Fruit fly (Drosophila melanogaster) whole organism, embryonic: ENCODE measurements around the gene mop.

Experiments used
- CG11085 ChIP-seq: fragments of 200-800 bp; sonication (Bioruptor generic); IDR thresholded peaks from 2 replicates; pipeline ENCODE4 v1.3.6; 2022; ENCODE audit warnings: missing biosample characterization, missing genetic modification characterization
- CG2199 ChIP-seq: fragments of 200-800 bp; sonication (Bioruptor generic); IDR thresholded peaks from 3 replicates; pipeline ENCODE4 v1.3.6; 2022; ENCODE audit warnings: missing biosample characterization, missing genetic modification characterization
- CG34422 ChIP-seq: fragments of 200-800 bp; sonication (Bioruptor generic); IDR thresholded peaks from 3 replicates; pipeline ENCODE4 v1.3.6; 2022; ENCODE audit warnings: missing biosample characterization, missing genetic modification characterization
- CG3995 ChIP-seq: fragments of 200-800 bp; sonication (Bioruptor generic); optimal IDR thresholded peaks from 3 replicates; lab custom pipeline; 2016; ENCODE audit warnings: missing biosample characterization, missing genetic modification characterization
- CG6175 ChIP-seq: fragments of 200-800 bp; sonication (Bioruptor generic); IDR thresholded peaks from 3 replicates; pipeline ENCODE4 v1.3.6; 2022; ENCODE audit warnings: missing biosample characterization, missing genetic modification characterization
- Fer3 ChIP-seq: fragments of 200-800 bp; sonication (Bioruptor generic); optimal IDR thresholded peaks from 2 replicates; lab custom pipeline; 2018; ENCODE audit warnings: missing biosample characterization, mild to moderate bottlenecking, missing genetic modification characterization, moderate library complexity
- HLH54F ChIP-seq: fragments of 200-800 bp; sonication (Bioruptor generic); optimal IDR thresholded peaks from 3 replicates; lab custom pipeline; 2016; ENCODE audit warnings: missing biosample characterization, missing genetic modification characterization
- PHDP ChIP-seq: fragments of 200-800 bp; sonication (Bioruptor generic); optimal IDR thresholded peaks from 3 replicates; lab custom pipeline; 2018; ENCODE audit warnings: missing biosample characterization, mild to moderate bottlenecking, missing genetic modification characterization, moderate library complexity
- YL-1 ChIP-seq: fragments of 200-800 bp; sonication (Bioruptor generic); optimal IDR thresholded peaks from 3 replicates; lab custom pipeline; 2017; ENCODE audit warnings: missing biosample characterization, mild to moderate bottlenecking, missing genetic modification characterization
- az2 ChIP-seq: fragments of 200-800 bp; sonication (Bioruptor generic); optimal IDR thresholded peaks from 3 replicates; lab custom pipeline; 2016; ENCODE audit warnings: missing biosample characterization, missing genetic modification characterization
- gce ChIP-seq: fragments of 200-800 bp; sonication (Bioruptor generic); IDR thresholded peaks from 3 replicates; pipeline ENCODE4 v1.3.6; 2022; ENCODE audit warnings: missing biosample characterization, missing genetic modification characterization
- hbn ChIP-seq: fragments of 200-800 bp; sonication (Bioruptor generic); IDR thresholded peaks from 2 replicates; pipeline ENCODE4 v1.3.6; 2022; ENCODE audit warnings: missing biosample characterization, missing genetic modification characterization; ENCODE audit not compliant: partially characterized antibody
- jigr1 ChIP-seq: fragments of 200-800 bp; sonication (Bioruptor generic); IDR thresholded peaks from 3 replicates; pipeline ENCODE4 v1.3.6; 2022; ENCODE audit warnings: missing biosample characterization, missing genetic modification characterization
- scrt ChIP-seq: fragments of 200-800 bp; sonication (Bioruptor generic); optimal IDR thresholded peaks from 2 replicates; lab custom pipeline; 2018; ENCODE audit warnings: missing biosample characterization, mild to moderate bottlenecking, missing genetic modification characterization, moderate library complexity
- yki ChIP-seq: fragments of >200 bp; optimal IDR thresholded peaks from 3 replicates; lab custom pipeline; 2018

mop gene

dm6 chr3L:14728460-14728859 is 47.5 kb downstream of the mop start, which contains the start of gene CG13473:
Gene CG13473 (plus strand): TSS chr3L:14728760.
- TF ChIP-seq CG11085 (GFP tag; lab: Robert Waterston, UW): no peak
- TF ChIP-seq HLH54F (GFP tag; lab: Kevin White, UChicago): no peak
- TF ChIP-seq CG34422: no peak
- no peak for TF ChIP-seq yki (lab: Kevin White, UChicago)
- TF ChIP-seq hbn (GFP tag; lab: Robert Waterston, UW): no peak
- TF ChIP-seq CG3995: no peak
- TF ChIP-seq Fer3 (tag; lab: Kevin White, UChicago): no peak
- TF ChIP-seq scrt (GFP tag; lab: Kevin White, UChicago): no peak
- TF ChIP-seq az2: no peak
- TF ChIP-seq YL-1 (GFP tag; lab: Kevin White, UChicago): no peak
- TF ChIP-seq gce (GFP tag; lab: Robert Waterston, UW): no peak
- no peak for TF ChIP-seq CG6175 (GFP tag; lab: Robert Waterston, UW)
- TF ChIP-seq CG2199: no peak
- TF ChIP-seq PHDP (tag; lab: Kevin White, UChicago): no peak
- no peak for TF ChIP-seq jigr1
